Worm (Caenorhabditis elegans) whole organism, young adult: ENCODE data around the gene F18E9.3.
A peak's percentile ranks its signal among the peaks of the same experiment; 100 is the strongest.

ENCODE experiments used
- B0336.3 ChIP-seq: fragments of 200-800 bp; sonication (Bioruptor generic); IDR thresholded peaks from 2 replicates; pipeline ENCODE4 v1.3.6; 2022; ENCODE audit warnings: missing genetic modification characterization, missing compliant biosample characterization
- C06A6.2 ChIP-seq: fragments of 200-800 bp; sonication (Bioruptor generic); conservative IDR thresholded peaks from 2 replicates; pipeline ENCODE4 v1.3.6; 2022; ENCODE audit warnings: missing genetic modification characterization, missing compliant biosample characterization
- F22D6.2 ChIP-seq: sonication (generic microtip); optimal IDR thresholded peaks from 2 replicates; lab custom pipeline; 2016; ENCODE audit warnings: mild to moderate bottlenecking, missing genetic modification characterization, missing compliant biosample characterization
- F52B5.7 ChIP-seq: sonication (generic microtip); optimal IDR thresholded peaks from 2 replicates; lab custom pipeline; 2016; ENCODE audit warnings: mild to moderate bottlenecking, missing genetic modification characterization, missing compliant biosample characterization
- K11D2.4 ChIP-seq: fragments of 200-800 bp; sonication (Bioruptor generic); IDR thresholded peaks from 2 replicates; pipeline ENCODE4 v1.3.6; 2022; ENCODE audit warnings: missing genetic modification reagents, missing genetic modification characterization, missing compliant biosample characterization
- atf-7 ChIP-seq: sonication (generic microtip); optimal IDR thresholded peaks from 2 replicates; lab custom pipeline; 2017; ENCODE audit warnings: mild to moderate bottlenecking, missing genetic modification characterization, missing compliant biosample characterization
- attf-5 ChIP-seq: fragments of 200-800 bp; sonication (Bioruptor generic); optimal IDR thresholded peaks from 2 replicates; lab custom pipeline; 2018; ENCODE audit warnings: mild to moderate bottlenecking, missing genetic modification characterization, missing compliant biosample characterization
- bed-1 ChIP-seq: fragments of 200-800 bp; sonication (Bioruptor generic); IDR thresholded peaks from 2 replicates; pipeline ENCODE4 v1.3.6; 2022; ENCODE audit warnings: missing genetic modification reagents, missing genetic modification characterization, missing compliant biosample characterization
- ceh-27 ChIP-seq: fragments of 200-800 bp; sonication (Bioruptor generic); optimal IDR thresholded peaks from 2 replicates; lab custom pipeline; 2018; ENCODE audit warnings: mild to moderate bottlenecking, missing genetic modification characterization, moderate library complexity, missing compliant biosample characterization
- ceh-40 ChIP-seq: fragments of 200-800 bp; sonication (Bioruptor generic); IDR thresholded peaks from 2 replicates; pipeline ENCODE4 v1.3.6; 2022; ENCODE audit warnings: missing genetic modification characterization, missing compliant biosample characterization
- ceh-58 ChIP-seq: fragments of 200-800 bp; sonication (Bioruptor generic); IDR thresholded peaks from 2 replicates; pipeline ENCODE4 v1.3.6; 2022; ENCODE audit warnings: missing genetic modification characterization, missing compliant biosample characterization
- ceh-91 ChIP-seq: fragments of 200-800 bp; sonication (Bioruptor generic); IDR thresholded peaks from 2 replicates; pipeline ENCODE4 v1.3.6; 2022; ENCODE audit warnings: missing genetic modification reagents, missing genetic modification characterization, missing compliant biosample characterization
- chd-7 ChIP-seq: sonication (generic microtip); optimal IDR thresholded peaks from 2 replicates; lab custom pipeline; 2016; ENCODE audit warnings: mild to moderate bottlenecking, missing genetic modification characterization, moderate library complexity, missing compliant biosample characterization
- die-1 ChIP-seq: sonication (generic microtip); optimal IDR thresholded peaks from 2 replicates; lab custom pipeline; 2016; ENCODE audit warnings: missing genotype, mild to moderate bottlenecking, missing genetic modification characterization, missing compliant biosample characterization
- dox-1 ChIP-seq: fragments of 200-800 bp; sonication (Bioruptor generic); IDR thresholded peaks from 2 replicates; pipeline ENCODE4 v1.3.6; 2022; ENCODE audit warnings: missing genetic modification reagents, missing genetic modification characterization, missing compliant biosample characterization
- efl-1 ChIP-seq: fragments of 150-350 bp; optimal IDR thresholded peaks from 2 replicates; lab custom pipeline; 2014; ENCODE audit warnings: missing biosample characterization, missing genetic modification reagents, missing genetic modification characterization
- egl-18 ChIP-seq: fragments of 200-800 bp; sonication (Bioruptor generic); IDR thresholded peaks from 2 replicates; pipeline ENCODE4 v1.3.6; 2022; ENCODE audit warnings: missing genetic modification reagents, missing genetic modification characterization, missing compliant biosample characterization
- fkh-3 ChIP-seq: sonication (generic microtip); optimal IDR thresholded peaks from 2 replicates; lab custom pipeline; 2016; ENCODE audit warnings: mild to moderate bottlenecking, missing genetic modification characterization, missing compliant biosample characterization
- gei-17 ChIP-seq: fragments of 200-800 bp; sonication (Bioruptor generic); optimal IDR thresholded peaks from 2 replicates; lab custom pipeline; 2018; ENCODE audit warnings: mild to moderate bottlenecking, missing genetic modification characterization, missing compliant biosample characterization
- hlh-12 ChIP-seq: sonication (generic microtip); optimal IDR thresholded peaks from 2 replicates; lab custom pipeline; 2016; ENCODE audit warnings: missing genetic modification characterization, missing compliant biosample characterization
- hlh-26 ChIP-seq: fragments of 200-800 bp; sonication (Bioruptor generic); conservative IDR thresholded peaks from 2 replicates; pipeline ENCODE4 v1.3.6; 2022; ENCODE audit warnings: missing genetic modification reagents, missing genetic modification characterization, missing compliant biosample characterization
- hmg-1.2 ChIP-seq: fragments of 200-800 bp; sonication (Bioruptor generic); IDR thresholded peaks from 2 replicates; pipeline ENCODE4 v1.3.6; 2022; ENCODE audit warnings: missing genetic modification reagents, missing genetic modification characterization, missing compliant biosample characterization
- lin-26 ChIP-seq: fragments of 200-800 bp; sonication (Bioruptor generic); IDR thresholded peaks from 2 replicates; pipeline ENCODE4 v1.3.6; 2022; ENCODE audit warnings: missing genetic modification reagents, missing genetic modification characterization, missing compliant biosample characterization
- lin-35 ChIP-seq, 3 experiments: fragments of 150-350 bp in 2 of 3; sonication (generic microtip) in 1 of 3; optimal IDR thresholded peaks; 2 replicates each; lab custom pipeline; 2014 to 2018; ENCODE audit warnings: missing biosample characterization in 3 of 3, missing genetic modification characterization in 3 of 3, missing genetic modification reagents in 3 of 3
- lin-40 ChIP-seq: sonication (generic microtip); optimal IDR thresholded peaks from 2 replicates; lab custom pipeline; 2016; ENCODE audit warnings: missing genetic modification characterization, mild to moderate bottlenecking, missing compliant biosample characterization, missing genotype, missing genetic modification reagents
- lir-1 ChIP-seq: fragments of 200-800 bp; sonication (Bioruptor generic); conservative IDR thresholded peaks from 2 replicates; pipeline ENCODE4 v1.3.6; 2022; ENCODE audit warnings: missing genetic modification reagents, missing genetic modification characterization, missing compliant biosample characterization
- lsy-27 ChIP-seq: sonication (generic microtip); optimal IDR thresholded peaks from 2 replicates; lab custom pipeline; 2017; ENCODE audit warnings: missing genetic modification characterization, mild to moderate bottlenecking, missing compliant biosample characterization, antibody characterized with exemption, missing genotype, borderline replicate concordance; ENCODE audit not compliant: insufficient read depth
- madf-10 ChIP-seq: sonication (generic microtip); optimal IDR thresholded peaks from 2 replicates; lab custom pipeline; 2016; ENCODE audit warnings: mild to moderate bottlenecking, missing genetic modification characterization, missing compliant biosample characterization
- mcd-1 ChIP-seq: fragments of 200-800 bp; sonication (Bioruptor generic); IDR thresholded peaks from 2 replicates; pipeline ENCODE4 v1.3.6; 2022; ENCODE audit warnings: missing genetic modification reagents, missing genetic modification characterization, missing compliant biosample characterization
- nfya-1 ChIP-seq: sonication (generic microtip); optimal IDR thresholded peaks from 2 replicates; lab custom pipeline; 2017; ENCODE audit warnings: antibody characterized with exemption, missing compliant biosample characterization, missing genetic modification characterization, borderline replicate concordance; ENCODE audit not compliant: insufficient read depth
- nfyb-1 ChIP-seq: fragments of 200-800 bp; sonication (Bioruptor generic); IDR thresholded peaks from 2 replicates; pipeline ENCODE4 v1.3.6; 2022; ENCODE audit warnings: missing genetic modification reagents, missing genetic modification characterization, missing compliant biosample characterization
- nhr-120 ChIP-seq: fragments of 200-800 bp; sonication (Bioruptor generic); IDR thresholded peaks from 2 replicates; pipeline ENCODE4 v1.3.6; 2022; ENCODE audit warnings: missing genetic modification characterization, missing compliant biosample characterization
- nhr-80 ChIP-seq: sonication (generic microtip); optimal IDR thresholded peaks from 2 replicates; lab custom pipeline; 2016; ENCODE audit warnings: missing genetic modification characterization, missing compliant biosample characterization
- pbrm-1 ChIP-seq: fragments of 200-800 bp; sonication (Bioruptor generic); IDR thresholded peaks from 2 replicates; pipeline ENCODE4 v1.3.6; 2022; ENCODE audit warnings: missing genetic modification reagents, missing genetic modification characterization, missing compliant biosample characterization
- sdz-38 ChIP-seq: sonication (generic microtip); optimal IDR thresholded peaks from 2 replicates; lab custom pipeline; 2016; ENCODE audit warnings: missing genotype, missing genetic modification characterization, missing compliant biosample characterization
- snpc-3.4 ChIP-seq: sonication (generic microtip); optimal IDR thresholded peaks from 2 replicates; lab custom pipeline; 2017; ENCODE audit warnings: missing genetic modification characterization, mild to moderate bottlenecking, missing compliant biosample characterization, antibody characterized with exemption, moderate library complexity, missing genotype, missing genetic modification reagents
- somi-1 ChIP-seq: fragments of 200-800 bp; sonication (Bioruptor generic); optimal IDR thresholded peaks from 2 replicates; lab custom pipeline; 2018; ENCODE audit warnings: mild to moderate bottlenecking, missing genetic modification characterization, missing compliant biosample characterization
- sptf-2 ChIP-seq: fragments of 200-800 bp; sonication (Bioruptor generic); optimal IDR thresholded peaks from 2 replicates; lab custom pipeline; 2018; ENCODE audit warnings: mild to moderate bottlenecking, missing genetic modification characterization, missing compliant biosample characterization
- tbp1 ChIP-seq: fragments of 200-800 bp; sonication (Bioruptor generic); optimal IDR thresholded peaks from 2 replicates; lab custom pipeline; 2018; ENCODE audit warnings: mild to moderate bottlenecking, missing genetic modification characterization, missing compliant biosample characterization
- unc-130 ChIP-seq: sonication (generic microtip); optimal IDR thresholded peaks from 2 replicates; lab custom pipeline; 2016; ENCODE audit warnings: missing genetic modification reagents, missing genetic modification characterization, missing compliant biosample characterization
- unc-62 ChIP-seq: fragments of 150-350 bp; optimal IDR thresholded peaks from 2 replicates; lab custom pipeline; 2014; ENCODE audit warnings: missing biosample characterization, missing genetic modification reagents, missing genetic modification characterization
- zfh-2 ChIP-seq: fragments of 200-800 bp; sonication (Bioruptor generic); conservative IDR thresholded peaks from 2 replicates; pipeline ENCODE4 v1.3.6; 2022; ENCODE audit warnings: missing genetic modification reagents, missing genetic modification characterization, missing compliant biosample characterization
- ztf-18 ChIP-seq: sonication (generic microtip); optimal IDR thresholded peaks from 2 replicates; lab custom pipeline; 2016; ENCODE audit warnings: missing genotype, mild to moderate bottlenecking, missing genetic modification characterization, missing compliant biosample characterization
- ztf-22 ChIP-seq: fragments of 200-800 bp; sonication (Bioruptor generic); optimal IDR thresholded peaks from 2 replicates; lab custom pipeline; 2018; ENCODE audit warnings: mild to moderate bottlenecking, missing genetic modification characterization, moderate library complexity, missing compliant biosample characterization
- ztf-25 ChIP-seq: fragments of 200-800 bp; sonication (Bioruptor generic); IDR thresholded peaks from 2 replicates; pipeline ENCODE4 v1.3.6; 2022; ENCODE audit warnings: missing genetic modification reagents, missing genetic modification characterization, missing compliant biosample characterization
- ztf-26 ChIP-seq: sonication (generic microtip); optimal IDR thresholded peaks from 2 replicates; lab custom pipeline; 2017; ENCODE audit warnings: missing genetic modification characterization, missing compliant biosample characterization

F18E9.3 gene

DNA sequence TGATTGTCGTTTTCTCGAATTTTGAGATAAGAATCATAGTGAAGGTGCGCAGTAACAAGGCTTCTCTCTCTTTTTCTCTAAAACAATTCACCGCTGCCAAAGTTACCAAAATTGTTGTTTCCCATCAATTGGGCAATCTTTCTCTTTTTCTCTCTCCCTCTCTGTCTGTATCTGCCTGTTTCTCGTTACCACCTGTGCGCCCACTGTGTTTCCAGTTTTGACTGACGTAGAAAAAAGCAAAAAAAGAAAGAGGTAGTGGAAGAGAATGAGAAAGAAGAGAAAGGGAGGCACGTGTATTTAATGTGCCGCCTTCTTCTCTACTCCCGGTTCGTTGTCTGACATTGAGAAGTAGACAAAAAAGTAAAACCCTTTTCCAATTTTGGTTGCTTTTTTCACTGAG lies 35.8 kb upstream of the F18E9.3 start:
- TF ChIP-seq lin-26 (GFP tag; lab: Robert Waterston, UW) (peak; percentile 38; the same call in 1 of the 2 replicates), lin-35 (GFP tag; optimal IDR thresholded peaks at IDR 0.05; lab: Kevin White, UChicago) (no peak), hmg-1.2 (peak; percentile 40; the same call in 1 of the 2 replicates), nfya-1 (tag; lab: Kevin White, UChicago) (no peak), B0336.3 (GFP tag; lab: Robert Waterston, UW) (0 out of 2 replicates have a peak, but pooled peaks have one; percentile 25), mcd-1 (GFP tag; lab: Robert Waterston, UW) (peak; percentile 30; the same call in 1 of the 2 replicates), efl-1 (GFP tag; lab: Kevin White, UChicago) (no peak), F22D6.2 (tag; lab: Kevin White, UChicago) (peak; percentile 69), nhr-80 (tag; lab: Kevin White, UChicago) (peak; percentile 85), egl-18 (no peak), lir-1 (no peak), ztf-26 (tag; lab: Kevin White, UChicago) (peak; percentile 54), ceh-91 (GFP tag; lab: Robert Waterston, UW) (no peak), C06A6.2 (GFP tag; lab: Robert Waterston, UW) (peak; percentile 35; the same call in 1 of the 2 replicates), somi-1 (GFP tag; lab: Kevin White, UChicago) (peak; percentile 79), hlh-26 (GFP tag; lab: Robert Waterston, UW) (no peak), bed-1 (GFP tag; lab: Robert Waterston, UW) (no peak), unc-62 (peak; percentile 6), ceh-40 (GFP tag; lab: Robert Waterston, UW) (no peak), hlh-12 (no peak), ztf-22 (peak; percentile 16), die-1 (tag; lab: Kevin White, UChicago) (peak; percentile 26), attf-5 (GFP tag; lab: Kevin White, UChicago) (peak; percentile 46), sptf-2 (peak; percentile 27), ceh-27 (peak; percentile 38), chd-7 (peak; percentile 31), ceh-58 (no peak), unc-130 (GFP tag; lab: Kevin White, UChicago) (no peak), atf-7 (peak; percentile 45), pbrm-1 (GFP tag; lab: Robert Waterston, UW) (no peak), lin-40 (peak; percentile 86), zfh-2 (GFP tag; lab: Robert Waterston, UW) (0 out of 2 replicates have a peak, but pooled peaks have one; percentile 21), F52B5.7 (no peak), tbp1 (GFP tag; lab: Kevin White, UChicago) (peak; percentile 17), gei-17 (GFP tag; lab: Kevin White, UChicago) (peak; percentile 29), fkh-3 (tag; lab: Kevin White, UChicago) (no peak), K11D2.4 (GFP tag; lab: Robert Waterston, UW) (0 out of 2 replicates have a peak, but pooled peaks have one; percentile 40), snpc-3.4 (tag; lab: Kevin White, UChicago) (peak; percentile 14), madf-10 (tag; lab: Kevin White, UChicago) (peak; percentile 1), ztf-18 (tag; lab: Kevin White, UChicago) (peak; percentile 32), lsy-27 (tag; lab: Kevin White, UChicago) (no peak), nfyb-1 (0 out of 2 replicates have a peak, but pooled peaks have one; percentile 60), dox-1 (GFP tag; lab: Robert Waterston, UW) (peak; percentile 38; the same call in 1 of the 2 replicates), sdz-38 (tag; lab: Kevin White, UChicago) (no peak), nhr-120 (no peak), ztf-25 (no peak)
